Worm (Caenorhabditis elegans) whole organism, L4/young adult: ENCODE data around the gene nth-1.

Experiments
- dao-5 ChIP-seq: sonication (generic microtip); optimal IDR thresholded peaks from 2 replicates; lab custom pipeline; 2016; ENCODE audit warnings: missing genotype, missing genetic modification characterization, moderate library complexity, missing compliant biosample characterization
- him-1 ChIP-seq: sonication (generic microtip); optimal IDR thresholded peaks from 2 replicates; lab custom pipeline; 2016; ENCODE audit warnings: missing genotype, missing genetic modification reagents, missing genetic modification characterization, missing compliant biosample characterization

DNA sequence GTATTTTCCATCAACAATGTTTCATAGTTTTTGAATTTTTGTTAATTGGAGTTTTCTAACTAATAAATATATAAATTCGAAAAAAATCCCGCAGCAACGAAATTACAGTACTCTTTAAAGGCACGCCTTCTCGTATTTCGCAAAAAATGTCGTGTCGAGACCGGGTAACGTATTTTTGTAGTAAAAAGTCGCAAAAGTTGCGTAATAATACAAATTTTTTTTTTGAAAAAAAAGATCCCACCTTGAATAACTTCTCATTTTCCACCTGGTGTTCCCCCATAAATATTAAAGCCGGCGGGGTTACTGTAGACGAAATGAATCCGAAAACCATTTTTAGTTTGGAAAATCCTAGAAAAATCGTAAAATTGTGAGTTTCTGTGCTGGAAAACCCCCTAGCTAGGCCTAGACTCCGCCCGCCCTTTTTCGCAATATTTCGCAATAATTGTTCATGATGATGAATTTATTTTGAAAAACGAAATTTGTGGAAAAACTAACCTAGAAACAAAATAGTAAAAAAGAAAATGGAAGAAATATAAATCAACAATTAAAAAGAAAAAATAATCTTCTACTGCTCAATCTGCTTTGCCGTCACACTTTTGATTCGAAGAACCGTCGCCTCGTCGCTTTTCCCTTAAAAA lies 51.7 kb downstream of the nth-1 start, which contains the start of gene F43C1.7:
- TF ChIP-seq him-1 = no peak
- TF ChIP-seq dao-5 (tag; lab: Kevin White, UChicago) = no peak
